Worm (Caenorhabditis elegans): ENCODE data around the gene Y46D2A.2.

ce11 chrII:3358834-3359233, 35.8 kb upstream of the Y46D2A.2 start, which contains the start of the genes lido-14 and bath-27:
- no peak for TF ChIP-seq snpc-4 (tag; optimal IDR thresholded peaks at IDR 0.05)
- TF ChIP-seq pha-4 (tag; optimal IDR thresholded peaks at IDR 0.05) = no peak
- TF ChIP-seq mep-1 (tag; optimal IDR thresholded peaks at IDR 0.05) = no peak
- TF ChIP-seq unc-120 (tag; optimal IDR thresholded peaks at IDR 0.05; ENCODE audit: poor library complexity, severe bottlenecking) = no peak
- no peak for TF ChIP-seq lsy-2 (tag; optimal IDR thresholded peaks at IDR 0.05)
- TF ChIP-seq nhr-237 (tag; optimal IDR thresholded peaks at IDR 0.05) = no peak
- no peak for TF ChIP-seq lin-13 (tag; optimal IDR thresholded peaks at IDR 0.05)
- no peak for TF ChIP-seq ztf-11 (tag; optimal IDR thresholded peaks at IDR 0.05)
- no peak for TF ChIP-seq ceh-39 (tag; optimal IDR thresholded peaks at IDR 0.05)
- TF ChIP-seq unc-39 (tag; optimal IDR thresholded peaks at IDR 0.05) = no peak
- TF ChIP-seq ceh-83 (GFP tag; optimal IDR thresholded peaks at IDR 0.05) = no peak

Measured in whole organism, mixed stage, embryonic.